Fruit fly (Drosophila melanogaster) whole organism, embryonic: ENCODE data around the gene CG12592.

Source experiments
- Abd-B ChIP-seq: fragments of 200-800 bp; sonication (Bioruptor generic); optimal IDR thresholded peaks from 2 replicates; lab custom pipeline; 2018; ENCODE audit warnings: missing biosample characterization, mild to moderate bottlenecking, missing genetic modification characterization, moderate library complexity
- Atf-2 ChIP-seq: fragments of 200-800 bp; sonication (Bioruptor generic); optimal IDR thresholded peaks from 2 replicates; lab custom pipeline; 2016; ENCODE audit warnings: missing biosample characterization, missing genetic modification characterization
- Bteb2 ChIP-seq: fragments of 200-800 bp; sonication (Bioruptor generic); optimal IDR thresholded peaks from 2 replicates; lab custom pipeline; 2016; ENCODE audit warnings: missing biosample characterization, missing genetic modification characterization
- CG10321 ChIP-seq: fragments of 200-800 bp; sonication (Bioruptor generic); IDR thresholded peaks from 2 replicates; pipeline ENCODE4 v1.3.6; 2022; ENCODE audit warnings: missing biosample characterization, missing genetic modification characterization
- CG10654 ChIP-seq: fragments of 200-800 bp; sonication (Bioruptor generic); optimal IDR thresholded peaks from 2 replicates; lab custom pipeline; 2016; ENCODE audit warnings: missing biosample characterization, missing genetic modification characterization
- CG11247 ChIP-seq: fragments of 200-800 bp; sonication (Bioruptor generic); IDR thresholded peaks from 2 replicates; pipeline ENCODE4 v1.3.6; 2022; ENCODE audit warnings: missing biosample characterization, missing genetic modification characterization
- CG11560 ChIP-seq: fragments of 200-800 bp; sonication (Bioruptor generic); IDR thresholded peaks from 3 replicates; pipeline ENCODE4 v1.3.6; 2022; ENCODE audit warnings: missing biosample characterization, missing genetic modification characterization
- CG12155 ChIP-seq: fragments of 200-800 bp; sonication (Bioruptor generic); optimal IDR thresholded peaks from 3 replicates; lab custom pipeline; 2016; ENCODE audit warnings: missing biosample characterization, missing genetic modification characterization
- CG15514 ChIP-seq: fragments of 200-800 bp; sonication (Bioruptor generic); optimal IDR thresholded peaks from 3 replicates; lab custom pipeline; 2017; ENCODE audit warnings: missing biosample characterization, missing genetic modification characterization, mild to moderate bottlenecking, moderate library complexity, missing genetic modification reagents
- CG17802 ChIP-seq: fragments of 200-800 bp; sonication (Bioruptor generic); optimal IDR thresholded peaks from 2 replicates; lab custom pipeline; 2018; ENCODE audit warnings: missing biosample characterization, mild to moderate bottlenecking, missing genetic modification characterization, moderate library complexity
- CG1792 ChIP-seq: fragments of 200-800 bp; sonication (Bioruptor generic); optimal IDR thresholded peaks from 2 replicates; lab custom pipeline; 2016; ENCODE audit warnings: missing biosample characterization, missing genetic modification characterization
- CG18011 ChIP-seq: fragments of 200-800 bp; sonication (Bioruptor generic); optimal IDR thresholded peaks from 2 replicates; lab custom pipeline; 2017; ENCODE audit warnings: missing biosample characterization, missing genetic modification characterization, mild to moderate bottlenecking, moderate library complexity, missing genotype
- CG2678 ChIP-seq: fragments of 200-800 bp; sonication (Bioruptor generic); optimal IDR thresholded peaks from 3 replicates; lab custom pipeline; 2019; ENCODE audit warnings: missing biosample characterization, mild to moderate bottlenecking, missing genetic modification characterization, moderate library complexity
- CG3995 ChIP-seq: fragments of 200-800 bp; sonication (Bioruptor generic); optimal IDR thresholded peaks from 3 replicates; lab custom pipeline; 2016; ENCODE audit warnings: missing biosample characterization, missing genetic modification characterization
- CG4707 ChIP-seq: fragments of 200-800 bp; sonication (Bioruptor generic); optimal IDR thresholded peaks from 2 replicates; lab custom pipeline; 2018; ENCODE audit warnings: missing biosample characterization, mild to moderate bottlenecking, missing genetic modification characterization, moderate library complexity
- CG7357 ChIP-seq: fragments of 200-800 bp; sonication (Bioruptor generic); IDR thresholded peaks from 3 replicates; pipeline ENCODE4 v1.3.6; 2022; ENCODE audit warnings: missing biosample characterization, missing genetic modification characterization
- CG7839 ChIP-seq: fragments of 200-800 bp; sonication (Bioruptor generic); optimal IDR thresholded peaks from 3 replicates; lab custom pipeline; 2018; ENCODE audit warnings: missing biosample characterization, mild to moderate bottlenecking, missing genetic modification characterization, moderate library complexity
- CG8290 ChIP-seq, 3 experiments: fragments of 200-800 bp; sonication (Bioruptor generic); optimal IDR thresholded peaks; 2 replicates each; lab custom pipeline; 2016 to 2019; ENCODE audit warnings: missing biosample characterization in 3 of 3, missing genetic modification characterization in 3 of 3, mild to moderate bottlenecking in 2 of 3, moderate library complexity in 1 of 3
- Camta ChIP-seq: fragments of 200-800 bp; sonication (Bioruptor generic); optimal IDR thresholded peaks from 2 replicates; lab custom pipeline; 2016; ENCODE audit warnings: missing biosample characterization, missing genetic modification characterization
- CrebB ChIP-seq: fragments of 200-800 bp; sonication (Bioruptor generic); optimal IDR thresholded peaks from 3 replicates; lab custom pipeline; 2018; ENCODE audit warnings: missing biosample characterization, mild to moderate bottlenecking, missing genetic modification characterization
- Doc2 ChIP-seq: fragments of 200-800 bp; sonication (Bioruptor generic); IDR thresholded peaks from 2 replicates; pipeline ENCODE4 v1.3.6; 2022; ENCODE audit warnings: missing biosample characterization, missing genetic modification characterization
- Dref ChIP-seq: fragments of 200-800 bp; sonication (Bioruptor generic); IDR thresholded peaks from 2 replicates; pipeline ENCODE4 v1.3.6; 2022; ENCODE audit warnings: missing biosample characterization, missing genetic modification characterization
- Hmx ChIP-seq: fragments of 200-800 bp; sonication (Bioruptor generic); optimal IDR thresholded peaks from 2 replicates; lab custom pipeline; 2016; ENCODE audit warnings: missing biosample characterization, missing genetic modification characterization
- Lhr ChIP-seq: fragments of 200-800 bp; sonication (Bioruptor generic); optimal IDR thresholded peaks from 3 replicates; lab custom pipeline; 2017; ENCODE audit warnings: mild to moderate bottlenecking, missing biosample characterization, missing genetic modification reagents, missing genetic modification characterization
- NfI ChIP-seq: fragments of 200-800 bp; sonication (Bioruptor generic); optimal IDR thresholded peaks from 3 replicates; lab custom pipeline; 2018; ENCODE audit warnings: missing biosample characterization, mild to moderate bottlenecking, missing genetic modification characterization, moderate library complexity
- Poxn ChIP-seq: fragments of 200-800 bp; sonication (Bioruptor generic); IDR thresholded peaks from 2 replicates; pipeline ENCODE4 v1.3.6; 2022; ENCODE audit warnings: missing biosample characterization, missing genetic modification characterization
- Scr ChIP-seq: fragments of 200-800 bp; sonication (Bioruptor generic); IDR thresholded peaks from 2 replicates; pipeline ENCODE4 v1.3.6; 2022; ENCODE audit warnings: missing biosample characterization, missing genetic modification characterization; ENCODE audit not compliant: partially characterized antibody
- amos ChIP-seq: fragments of 200-800 bp; sonication (Bioruptor generic); IDR thresholded peaks from 2 replicates; pipeline ENCODE4 v1.3.6; 2022; ENCODE audit warnings: missing biosample characterization, missing genetic modification characterization; ENCODE audit not compliant: partially characterized antibody
- ato ChIP-seq: fragments of 200-800 bp; sonication (Bioruptor generic); IDR thresholded peaks from 2 replicates; pipeline ENCODE4 v1.3.6; 2022; ENCODE audit warnings: missing biosample characterization, missing genetic modification characterization; ENCODE audit not compliant: partially characterized antibody
- bcd ChIP-seq: fragments of 200-800 bp; sonication (Bioruptor generic); optimal IDR thresholded peaks from 2 replicates; lab custom pipeline; 2017; ENCODE audit warnings: missing biosample characterization, mild to moderate bottlenecking, missing genetic modification characterization
- crc ChIP-seq: fragments of 200-800 bp; sonication (Bioruptor generic); optimal IDR thresholded peaks from 2 replicates; lab custom pipeline; 2016; ENCODE audit warnings: missing biosample characterization, missing genetic modification characterization
- dimm ChIP-seq: fragments of 200-800 bp; sonication (Bioruptor generic); IDR thresholded peaks from 2 replicates; pipeline ENCODE4 v1.3.6; 2022; ENCODE audit warnings: missing biosample characterization, missing genetic modification characterization
- dmrt11E ChIP-seq: fragments of 200-800 bp; sonication (Bioruptor generic); optimal IDR thresholded peaks from 3 replicates; lab custom pipeline; 2018; ENCODE audit warnings: missing biosample characterization, mild to moderate bottlenecking, missing genetic modification characterization, moderate library complexity
- dmrt99B ChIP-seq: fragments of 200-800 bp; sonication (Bioruptor generic); optimal IDR thresholded peaks from 2 replicates; lab custom pipeline; 2018; ENCODE audit warnings: missing biosample characterization, mild to moderate bottlenecking, missing genetic modification characterization, moderate library complexity
- esg ChIP-seq: fragments of 200-800 bp; sonication (Bioruptor generic); conservative IDR thresholded peaks from 2 replicates; pipeline ENCODE4 v1.3.6; 2022; ENCODE audit warnings: missing biosample characterization, missing genetic modification characterization
- fd3F ChIP-seq: fragments of 200-800 bp; sonication (Bioruptor generic); optimal IDR thresholded peaks from 2 replicates; lab custom pipeline; 2018; ENCODE audit warnings: missing biosample characterization, mild to moderate bottlenecking, missing genetic modification characterization, moderate library complexity
- fd64A ChIP-seq: fragments of 200-800 bp; sonication (Bioruptor generic); optimal IDR thresholded peaks from 3 replicates; lab custom pipeline; 2018; ENCODE audit warnings: missing biosample characterization, mild to moderate bottlenecking, missing genetic modification characterization
- gce ChIP-seq: fragments of 200-800 bp; sonication (Bioruptor generic); IDR thresholded peaks from 3 replicates; pipeline ENCODE4 v1.3.6; 2022; ENCODE audit warnings: missing biosample characterization, missing genetic modification characterization
- ham ChIP-seq: fragments of 200-800 bp; sonication (Bioruptor generic); IDR thresholded peaks from 2 replicates; pipeline ENCODE4 v1.3.6; 2022; ENCODE audit warnings: missing biosample characterization, missing genetic modification characterization
- lmd ChIP-seq: fragments of 200-800 bp; sonication (Bioruptor generic); IDR thresholded peaks from 2 replicates; pipeline ENCODE4 v1.3.6; 2022; ENCODE audit warnings: missing biosample characterization, missing genetic modification characterization
- nerfin-2 ChIP-seq: fragments of 200-800 bp; sonication (Bioruptor generic); IDR thresholded peaks from 2 replicates; pipeline ENCODE4 v1.3.6; 2022; ENCODE audit warnings: missing biosample characterization, missing genetic modification characterization; ENCODE audit not compliant: partially characterized antibody
- oc ChIP-seq: fragments of 200-800 bp; sonication (Bioruptor generic); optimal IDR thresholded peaks from 2 replicates; lab custom pipeline; 2018; ENCODE audit warnings: missing biosample characterization, mild to moderate bottlenecking, missing genetic modification characterization, moderate library complexity
- sc ChIP-seq, 3 experiments: fragments of >200 bp in 2 of 3; fragments of 200-800 bp in 1 of 3; sonication (Bioruptor generic) in 1 of 3; optimal IDR thresholded peaks; 2 replicates in 2 of 3; 3 replicates in 1 of 3; lab custom pipeline; 2017; ENCODE audit warnings: mild to moderate bottlenecking in 1 of 3, missing biosample characterization in 1 of 3, missing genetic modification characterization in 1 of 3, missing genetic modification reagents in 1 of 3
- scrt ChIP-seq: fragments of 200-800 bp; sonication (Bioruptor generic); optimal IDR thresholded peaks from 2 replicates; lab custom pipeline; 2018; ENCODE audit warnings: missing biosample characterization, mild to moderate bottlenecking, missing genetic modification characterization, moderate library complexity
- sisA ChIP-seq: fragments of 200-800 bp; sonication (Bioruptor generic); IDR thresholded peaks from 2 replicates; pipeline ENCODE4 v1.3.6; 2022; ENCODE audit warnings: missing biosample characterization, missing genetic modification characterization
- tio ChIP-seq: fragments of 200-800 bp; sonication (Bioruptor generic); optimal IDR thresholded peaks from 2 replicates; lab custom pipeline; 2017; ENCODE audit warnings: missing biosample characterization, missing genetic modification characterization, inconsistent platforms
- unc-4 ChIP-seq: fragments of 200-800 bp; sonication (Bioruptor generic); IDR thresholded peaks from 2 replicates; pipeline ENCODE4 v1.3.6; 2022; ENCODE audit warnings: missing biosample characterization, missing genetic modification characterization; ENCODE audit not compliant: partially characterized antibody

Gene CG12592

dm6 chr3R:10350741-10351629, 12.8 kb downstream of the CG12592 start (continued):
- TF ChIP-seq CG8290 (GFP tag; optimal IDR thresholded peaks at IDR 0.05; lab: Kevin White, UChicago), result no peak
- TF ChIP-seq CG8290 (tag; optimal IDR thresholded peaks at IDR 0.05; lab: Kevin White, UChicago), result peak in 1 of 2 experiments; percentile 82
- no peak for TF ChIP-seq lmd (GFP tag; lab: Robert Waterston, UW)
- peak; percentile 18 for TF ChIP-seq dmrt11E (tag; lab: Kevin White, UChicago)
- TF ChIP-seq CG10321 (GFP tag; lab: Robert Waterston, UW), result no peak
- TF ChIP-seq CG7357 (GFP tag; lab: Robert Waterston, UW), result 0 out of 3 replicates have a peak, but pooled peaks have one; percentile 25
- no peak for TF ChIP-seq sc (optimal IDR thresholded peaks at IDR 0.05; lab: Kevin White, UChicago)
- TF ChIP-seq sc (GFP tag; optimal IDR thresholded peaks at IDR 0.05; lab: Kevin White, UChicago), result peak; percentile 8
- TF ChIP-seq dmrt99B (tag; lab: Kevin White, UChicago), result peak; percentile 83
- TF ChIP-seq Abd-B, result peak; percentile 75
- peak; percentile 89 for TF ChIP-seq fd3F (GFP tag; lab: Kevin White, UChicago)
- TF ChIP-seq Doc2 (GFP tag; lab: Robert Waterston, UW), result no peak
- TF ChIP-seq crc (GFP tag; lab: Kevin White, UChicago), result peak; percentile 45
- TF ChIP-seq scrt (GFP tag; lab: Kevin White, UChicago), result peak; percentile 2
- peak; percentile 80 for TF ChIP-seq tio (GFP tag; lab: Kevin White, UChicago)
- peak; percentile 63 for TF ChIP-seq CG15514 (GFP tag; lab: Kevin White, UChicago)
- peak; percentile 70 for TF ChIP-seq CG18011 (GFP tag; lab: Kevin White, UChicago)
- TF ChIP-seq CG7839 (tag; lab: Kevin White, UChicago), result peak; percentile 91
- peak; percentile 58 for TF ChIP-seq CG3995 (GFP tag; lab: Kevin White, UChicago)
- peak; percentile 82 for TF ChIP-seq CG12155 (GFP tag; lab: Kevin White, UChicago)
- peak; percentile 49 for TF ChIP-seq CG4707 (GFP tag; lab: Kevin White, UChicago)
- TF ChIP-seq esg (GFP tag; lab: Robert Waterston, UW), result no peak
- TF ChIP-seq fd64A (GFP tag; lab: Kevin White, UChicago), result peak; percentile 79
- no peak for TF ChIP-seq amos (GFP tag; lab: Robert Waterston, UW)
- no peak for TF ChIP-seq CG11560 (tag; lab: Robert Waterston, UW)
- TF ChIP-seq CG1792 (GFP tag; lab: Kevin White, UChicago), result peak; percentile 56
- no peak for TF ChIP-seq ham (GFP tag; lab: Robert Waterston, UW)
- peak; percentile 82 for TF ChIP-seq bcd (GFP tag; lab: Kevin White, UChicago)
- no peak for TF ChIP-seq gce (GFP tag; lab: Robert Waterston, UW)
- no peak for TF ChIP-seq Dref (GFP tag; lab: Robert Waterston, UW)
- no peak for TF ChIP-seq Scr (GFP tag; lab: Robert Waterston, UW)
- TF ChIP-seq sisA (GFP tag; lab: Robert Waterston, UW), result no peak
- peak; percentile 92 for TF ChIP-seq CG2678 (tag; lab: Kevin White, UChicago)
- no peak for TF ChIP-seq Lhr (GFP tag; lab: Kevin White, UChicago)
- peak; percentile 60 for TF ChIP-seq Hmx (GFP tag; lab: Kevin White, UChicago)
- no peak for TF ChIP-seq unc-4 (GFP tag; lab: Robert Waterston, UW)
- TF ChIP-seq CrebB (tag; lab: Kevin White, UChicago), result peak; percentile 85
- no peak for TF ChIP-seq CG17802 (tag; lab: Kevin White, UChicago)
- peak; percentile 8 for TF ChIP-seq Camta (GFP tag; lab: Kevin White, UChicago)
- no peak for TF ChIP-seq Poxn
- TF ChIP-seq CG10654 (GFP tag; lab: Kevin White, UChicago), result peak; percentile 44
- TF ChIP-seq Bteb2 (GFP tag; lab: Kevin White, UChicago), result peak; percentile 84
- TF ChIP-seq nerfin-2 (GFP tag; lab: Robert Waterston, UW), result no peak
- no peak for TF ChIP-seq ato
- TF ChIP-seq dimm (GFP tag; lab: Robert Waterston, UW), result no peak
- peak; percentile 81 for TF ChIP-seq NfI (GFP tag; lab: Kevin White, UChicago)
- TF ChIP-seq oc (tag; lab: Kevin White, UChicago), result peak; percentile 26
- peak; percentile 53 for TF ChIP-seq Atf-2 (GFP tag; lab: Kevin White, UChicago)
- no peak for TF ChIP-seq CG11247
